Worm (Caenorhabditis elegans): ENCODE measurements around the gene enu-3.2.
"Not testable (repeated sequence)": the region's sequence is repeated elsewhere in the genome, so short reads cannot be mapped to it uniquely, and the experiment has no call there.

The enu-3.2 gene

ce11 chrIII:4785131-4785530, at the start of gene enu-3.2:
TSS of gene enu-3.2 (minus strand) at chrIII:4785235.
- not testable (repeated sequence) for TF ChIP-seq unc-62 (GFP tag; optimal IDR thresholded peaks at IDR 0.05)

ce11 chrIII:4830207-4830606, 45.2 kb upstream of the enu-3.2 start, which contains the start of gene nspd-9:
TSS of gene nspd-9 (minus strand) at chrIII:4830307.
- no peak for TF ChIP-seq unc-62 (GFP tag; optimal IDR thresholded peaks at IDR 0.05)

- TF ChIP-seq unc-62 (GFP tag; optimal IDR thresholded peaks at IDR 0.05), result no peak
Measured at ce11 chrIII:4829440-4829839, 44.4 kb upstream of the enu-3.2 start, which contains the start of gene F26A1.9. TSS of gene F26A1.9 (minus strand) at chrIII:4829540.

DNA sequence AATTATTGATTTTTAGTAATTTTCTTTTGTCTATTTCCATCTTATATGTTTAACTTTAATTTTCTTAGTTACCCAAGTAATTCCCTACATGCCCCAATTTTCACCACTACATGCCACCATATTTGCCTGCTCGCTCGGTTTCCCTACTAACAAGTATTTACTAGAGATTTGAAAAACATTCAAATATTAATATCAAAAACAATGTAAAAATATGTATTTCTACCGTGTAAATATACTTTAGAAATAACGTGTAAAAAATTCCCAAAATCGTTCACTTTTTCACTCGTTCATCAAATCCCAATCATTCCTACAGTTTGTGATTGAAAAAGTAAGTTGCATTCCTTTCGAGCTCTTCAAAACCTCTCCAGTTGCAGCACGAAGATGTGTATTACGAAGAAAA, 41.6 kb upstream of the enu-3.2 start, which contains the start of gene F26A1.3:
F26A1.3 (plus strand) TSS at position 301 of the 400 bp plus-strand sequence.
- no peak for TF ChIP-seq unc-62 (GFP tag; optimal IDR thresholded peaks at IDR 0.05)

DNA sequence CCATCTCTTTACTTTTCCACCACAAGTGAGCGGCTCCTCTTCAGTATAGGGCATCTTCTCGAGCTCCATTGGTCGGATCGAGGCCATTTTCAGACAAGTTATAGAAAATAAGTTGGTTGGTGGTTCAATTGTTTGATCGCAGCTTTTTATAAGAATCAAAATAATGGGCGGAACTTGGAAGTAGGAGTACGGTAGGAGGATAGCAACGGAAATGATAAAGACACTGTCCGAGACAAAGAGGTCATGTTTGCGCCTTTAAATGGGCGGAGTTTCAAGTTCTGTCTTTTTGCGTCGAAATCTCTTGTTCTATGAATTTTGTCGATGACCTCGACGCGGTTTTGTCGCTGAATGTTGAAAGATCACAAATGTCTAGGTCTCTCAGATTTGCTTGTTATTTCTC, 37.1 kb upstream of the enu-3.2 start, which contains the start of gene F26A1.8:
F26A1.8 (minus strand) TSS at position 101 of the 400 bp plus-strand sequence.
- TF ChIP-seq unc-62 (GFP tag; optimal IDR thresholded peaks at IDR 0.05), result no peak

- no peak for TF ChIP-seq unc-62 (GFP tag; optimal IDR thresholded peaks at IDR 0.05)
Measured at ce11 chrIII:4819843-4820242, 34.8 kb upstream of the enu-3.2 start, which contains the start of gene F26A1.7. TSS of gene F26A1.7 (minus strand) at chrIII:4819943.

ce11 chrIII:4817240-4817639, 32.2 kb upstream of the enu-3.2 start, which contains the start of gene F26A1.4:
TSS of gene F26A1.4 (plus strand) at chrIII:4817540.
- TF ChIP-seq unc-62 (GFP tag; optimal IDR thresholded peaks at IDR 0.05), result no peak

- TF ChIP-seq unc-62 (GFP tag; optimal IDR thresholded peaks at IDR 0.05), result no peak
Measured at ce11 chrIII:4814730-4815129, 29.7 kb upstream of the enu-3.2 start, which contains the start of gene arl-6. TSS of gene arl-6 (minus strand) at chrIII:4814830.

- TF ChIP-seq unc-62 (GFP tag; optimal IDR thresholded peaks at IDR 0.05), result no peak
Measured at ce11 chrIII:4811195-4811594, 26.2 kb upstream of the enu-3.2 start, which contains the start of gene C38D4.7. TSS of gene C38D4.7 (minus strand) at chrIII:4811295.

ce11 chrIII:4809526-4810153, 24.6 kb upstream of the enu-3.2 start, which contains the start of gene pal-1:
TSS of gene pal-1 (minus strand) at chrIII:4809576.
- no peak for TF ChIP-seq unc-62 (GFP tag; optimal IDR thresholded peaks at IDR 0.05)

DNA sequence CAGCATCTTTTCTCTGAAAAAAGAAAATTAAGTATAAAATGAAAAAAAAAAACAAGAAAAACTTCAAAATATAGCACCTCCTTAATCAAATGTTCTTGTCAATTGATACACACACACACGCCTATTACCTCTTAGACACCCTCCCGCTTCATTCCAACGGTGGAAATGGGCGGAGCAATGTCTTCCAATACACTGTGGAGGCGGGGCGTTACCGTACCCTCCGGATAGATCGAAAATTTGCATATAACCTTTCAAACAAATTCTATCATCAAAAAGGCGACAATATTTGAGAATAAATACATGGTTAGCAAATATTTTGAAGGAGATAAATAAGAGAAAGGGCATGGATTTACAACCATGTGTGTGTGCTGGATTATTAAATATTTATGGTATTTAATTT, 23.1 kb upstream of the enu-3.2 start:
- TF ChIP-seq unc-62 (GFP tag; optimal IDR thresholded peaks at IDR 0.05), result no peak

ce11 chrIII:4806345-4806744, 21.3 kb upstream of the enu-3.2 start:
- TF ChIP-seq unc-62 (GFP tag; optimal IDR thresholded peaks at IDR 0.05), result no peak

DNA sequence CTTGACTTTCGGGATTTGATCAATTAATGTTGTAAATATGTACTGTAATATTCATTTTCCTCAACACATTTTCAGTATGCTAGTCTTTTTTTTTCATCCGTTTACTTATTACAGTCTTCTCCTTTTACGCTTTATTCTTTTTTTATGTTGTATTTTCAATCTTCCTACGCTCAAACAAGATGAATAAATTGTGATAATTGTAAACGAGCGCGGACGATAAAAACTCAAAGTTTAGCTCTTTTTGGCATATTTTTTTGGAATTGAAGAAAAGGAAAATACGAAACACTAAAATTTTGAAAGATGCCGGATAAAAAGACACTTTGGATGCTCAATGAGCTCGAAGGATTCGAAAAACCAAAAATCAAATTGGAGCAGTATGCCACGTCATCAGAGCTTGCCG, 17.7 kb upstream of the enu-3.2 start, which contains the start of gene metl-5:
metl-5 (plus strand) TSS at position 301 of the 400 bp plus-strand sequence.
- no peak for TF ChIP-seq unc-62 (GFP tag; optimal IDR thresholded peaks at IDR 0.05)

DNA sequence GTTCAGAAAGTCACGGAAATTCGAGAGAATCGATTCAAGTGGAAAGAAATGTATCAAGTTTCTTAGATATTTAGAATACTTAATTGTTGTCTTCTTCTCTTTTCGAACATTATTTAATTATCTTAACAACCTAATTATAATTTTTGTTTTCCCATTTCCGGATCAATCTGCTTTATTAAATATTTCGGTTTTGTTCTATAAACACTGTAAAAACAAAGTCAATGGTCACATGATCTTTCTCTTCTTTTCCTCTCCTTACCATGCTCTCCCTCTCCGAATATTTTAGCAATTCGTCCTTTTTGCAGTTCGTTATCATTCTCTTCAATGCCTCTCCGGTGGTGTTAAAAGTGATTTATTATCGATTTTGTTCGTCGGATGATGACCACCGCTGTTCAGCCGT, 11.5 kb upstream of the enu-3.2 start, which contains the start of gene tag-325:
tag-325 (plus strand) TSS at position 301 of the 400 bp plus-strand sequence.
- no peak for TF ChIP-seq unc-62 (GFP tag; optimal IDR thresholded peaks at IDR 0.05)

ce11 chrIII:4796039-4796438, 11.0 kb upstream of the enu-3.2 start:
- no peak for TF ChIP-seq unc-62 (GFP tag; optimal IDR thresholded peaks at IDR 0.05)

DNA sequence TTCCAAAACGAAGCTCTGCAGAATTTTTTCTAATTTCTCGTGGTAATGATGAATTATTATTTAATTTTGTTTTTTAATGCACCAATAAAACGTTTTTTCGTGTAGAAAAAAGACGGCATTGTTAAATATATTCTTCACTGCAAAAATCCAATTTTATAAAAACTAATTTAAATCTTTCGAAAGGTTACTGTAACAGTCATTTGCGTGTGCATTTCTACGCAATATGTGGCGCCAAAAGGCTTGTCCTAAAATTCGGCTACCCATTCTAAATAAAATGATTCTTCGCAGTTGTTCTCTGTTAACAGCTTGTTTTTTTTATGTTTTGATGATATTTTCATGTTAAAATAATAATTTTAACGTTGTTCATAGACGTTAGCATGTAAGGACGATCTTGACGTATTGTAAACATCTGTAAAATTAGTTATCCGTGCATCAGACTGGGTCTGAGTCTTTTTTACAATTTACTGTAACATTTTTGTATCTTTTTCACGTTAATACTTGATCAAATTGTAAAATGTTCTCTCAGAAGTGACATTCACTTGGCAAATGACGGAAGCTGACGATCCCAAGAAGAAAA, 7.6 kb upstream of the enu-3.2 start, which contains the start of gene mip-1:
mip-1 (plus strand) TSS at position 527 of the 577 bp plus-strand sequence.
- no peak for TF ChIP-seq unc-62 (GFP tag; optimal IDR thresholded peaks at IDR 0.05)

- TF ChIP-seq unc-62 (GFP tag; optimal IDR thresholded peaks at IDR 0.05), result no peak
Measured at ce11 chrIII:4785714-4786113, 679 bp upstream of the enu-3.2 start, which contains the start of gene mel-28. TSS of gene mel-28 (plus strand) at chrIII:4786080.

Measured in whole organism, dauer.